Worm (Caenorhabditis elegans) whole organism, young adult: ENCODE data around the gene T22D1.17.
A peak's percentile ranks its signal among the peaks of the same experiment; 100 is the strongest.

Experiments
- B0261.1 ChIP-seq: sonication (generic microtip); optimal IDR thresholded peaks from 2 replicates; lab custom pipeline; 2016; ENCODE audit warnings: mild to moderate bottlenecking, missing genetic modification characterization, moderate library complexity, missing compliant biosample characterization
- F10E7.11 ChIP-seq: sonication (generic microtip); optimal IDR thresholded peaks from 2 replicates; lab custom pipeline; 2017; ENCODE audit warnings: mild to moderate bottlenecking, missing genetic modification characterization, moderate library complexity, missing compliant biosample characterization
- F22D6.2 ChIP-seq: sonication (generic microtip); optimal IDR thresholded peaks from 2 replicates; lab custom pipeline; 2016; ENCODE audit warnings: mild to moderate bottlenecking, missing genetic modification characterization, missing compliant biosample characterization
- F39B2.1 ChIP-seq: fragments of 200-800 bp; sonication (Bioruptor generic); IDR thresholded peaks from 2 replicates; pipeline ENCODE4 v1.3.6; 2022; ENCODE audit warnings: missing genetic modification reagents, missing genetic modification characterization, missing compliant biosample characterization
- F52B5.7 ChIP-seq: sonication (generic microtip); optimal IDR thresholded peaks from 2 replicates; lab custom pipeline; 2016; ENCODE audit warnings: mild to moderate bottlenecking, missing genetic modification characterization, missing compliant biosample characterization
- K12H6.12 ChIP-seq: fragments of 200-800 bp; sonication (Bioruptor generic); optimal IDR thresholded peaks from 2 replicates; lab custom pipeline; 2018; ENCODE audit warnings: mild to moderate bottlenecking, missing genetic modification characterization, missing compliant biosample characterization
- Y53F4B.3 ChIP-seq: fragments of 200-800 bp; sonication (Bioruptor generic); IDR thresholded peaks from 2 replicates; pipeline ENCODE4 v1.3.6; 2022; ENCODE audit warnings: missing genetic modification reagents, missing genetic modification characterization, missing compliant biosample characterization
- Y53G8AR.9 ChIP-seq: fragments of 200-800 bp; sonication (Bioruptor generic); conservative IDR thresholded peaks from 2 replicates; pipeline ENCODE4 v1.3.6; 2022; ENCODE audit warnings: missing genetic modification reagents, missing genetic modification characterization, missing compliant biosample characterization
- Y67H2A.10 ChIP-seq: fragments of 200-800 bp; sonication (Bioruptor generic); conservative IDR thresholded peaks from 2 replicates; pipeline ENCODE4 v1.3.6; 2022; ENCODE audit warnings: missing genetic modification reagents, missing genetic modification characterization, missing compliant biosample characterization
- Y79H2A.3 ChIP-seq: fragments of 200-800 bp; sonication (Bioruptor generic); conservative IDR thresholded peaks from 2 replicates; pipeline ENCODE4 v1.3.6; 2022; ENCODE audit warnings: missing genetic modification reagents, missing genetic modification characterization, missing compliant biosample characterization
- aptf-3 ChIP-seq: fragments of 200-800 bp; sonication (Bioruptor generic); IDR thresholded peaks from 2 replicates; pipeline ENCODE4 v1.3.6; 2022; ENCODE audit warnings: missing genetic modification characterization, missing compliant biosample characterization
- atf-7 ChIP-seq: sonication (generic microtip); optimal IDR thresholded peaks from 2 replicates; lab custom pipeline; 2017; ENCODE audit warnings: mild to moderate bottlenecking, missing genetic modification characterization, missing compliant biosample characterization
- bed-2 ChIP-seq: fragments of 200-800 bp; sonication (Bioruptor generic); IDR thresholded peaks from 2 replicates; pipeline ENCODE4 v1.3.6; 2022; ENCODE audit warnings: missing genetic modification reagents, missing genetic modification characterization, missing compliant biosample characterization
- cebp-1 ChIP-seq, 2 experiments: fragments of 200-800 bp in 1 of 2; sonication (Bioruptor generic) in 1 of 2; sonication (generic microtip) in 1 of 2; IDR thresholded peaks in 1 of 2; optimal IDR thresholded peaks in 1 of 2; 2 replicates each; pipeline versions ENCODE4 v1.3.6 to Lab custom; 2017 to 2022; ENCODE audit warnings: missing compliant biosample characterization in 2 of 2, missing genetic modification characterization in 2 of 2, mild to moderate bottlenecking in 1 of 2, missing genetic modification reagents in 1 of 2, moderate library complexity in 1 of 2
- cebp-2 ChIP-seq: fragments of 200-800 bp; sonication (Bioruptor generic); IDR thresholded peaks from 2 replicates; pipeline ENCODE4 v1.3.6; 2022; ENCODE audit warnings: missing genetic modification characterization, missing compliant biosample characterization
- ceh-27 ChIP-seq: fragments of 200-800 bp; sonication (Bioruptor generic); optimal IDR thresholded peaks from 2 replicates; lab custom pipeline; 2018; ENCODE audit warnings: mild to moderate bottlenecking, missing genetic modification characterization, moderate library complexity, missing compliant biosample characterization
- ceh-40 ChIP-seq: fragments of 200-800 bp; sonication (Bioruptor generic); IDR thresholded peaks from 2 replicates; pipeline ENCODE4 v1.3.6; 2022; ENCODE audit warnings: missing genetic modification characterization, missing compliant biosample characterization
- ceh-58 ChIP-seq: fragments of 200-800 bp; sonication (Bioruptor generic); IDR thresholded peaks from 2 replicates; pipeline ENCODE4 v1.3.6; 2022; ENCODE audit warnings: missing genetic modification characterization, missing compliant biosample characterization
- die-1 ChIP-seq: sonication (generic microtip); optimal IDR thresholded peaks from 2 replicates; lab custom pipeline; 2016; ENCODE audit warnings: missing genotype, mild to moderate bottlenecking, missing genetic modification characterization, missing compliant biosample characterization
- dpff-1 ChIP-seq: sonication (generic microtip); optimal IDR thresholded peaks from 2 replicates; lab custom pipeline; 2017; ENCODE audit warnings: mild to moderate bottlenecking, missing genetic modification characterization, missing compliant biosample characterization
- dpl-1 ChIP-seq: fragments of 150-350 bp; optimal IDR thresholded peaks from 2 replicates; lab custom pipeline; 2014; ENCODE audit warnings: missing biosample characterization, missing genetic modification reagents, missing genetic modification characterization
- efl-1 ChIP-seq: fragments of 150-350 bp; optimal IDR thresholded peaks from 2 replicates; lab custom pipeline; 2014; ENCODE audit warnings: missing biosample characterization, missing genetic modification reagents, missing genetic modification characterization
- egl-44 ChIP-seq: fragments of 200-800 bp; sonication (Bioruptor generic); IDR thresholded peaks from 2 replicates; pipeline ENCODE4 v1.3.6; 2022; ENCODE audit warnings: missing genetic modification reagents, missing genetic modification characterization, missing compliant biosample characterization
- egrh-3 ChIP-seq: fragments of 200-800 bp; sonication (Bioruptor generic); IDR thresholded peaks from 2 replicates; pipeline ENCODE4 v1.3.6; 2022; ENCODE audit warnings: missing genetic modification reagents, missing genetic modification characterization, missing compliant biosample characterization
- ekl-4 ChIP-seq: fragments of 200-800 bp; sonication (Bioruptor generic); IDR thresholded peaks from 2 replicates; pipeline ENCODE4 v1.3.6; 2022; ENCODE audit warnings: missing genetic modification reagents, missing genetic modification characterization, missing compliant biosample characterization
- hmg-20 ChIP-seq: fragments of 200-800 bp; sonication (Bioruptor generic); IDR thresholded peaks from 2 replicates; pipeline ENCODE4 v1.3.6; 2022; ENCODE audit warnings: missing genetic modification reagents, missing genetic modification characterization, missing compliant biosample characterization
- hsf-1 ChIP-seq: fragments of 200-800 bp; sonication (Bioruptor generic); IDR thresholded peaks from 2 replicates; pipeline ENCODE4 v1.3.6; 2022; ENCODE audit warnings: missing genetic modification reagents, missing genetic modification characterization, missing compliant biosample characterization
- lin-26 ChIP-seq: fragments of 200-800 bp; sonication (Bioruptor generic); IDR thresholded peaks from 2 replicates; pipeline ENCODE4 v1.3.6; 2022; ENCODE audit warnings: missing genetic modification reagents, missing genetic modification characterization, missing compliant biosample characterization
- lin-40 ChIP-seq: sonication (generic microtip); optimal IDR thresholded peaks from 2 replicates; lab custom pipeline; 2016; ENCODE audit warnings: missing genetic modification characterization, mild to moderate bottlenecking, missing compliant biosample characterization, missing genotype, missing genetic modification reagents
- madf-10 ChIP-seq: sonication (generic microtip); optimal IDR thresholded peaks from 2 replicates; lab custom pipeline; 2016; ENCODE audit warnings: mild to moderate bottlenecking, missing genetic modification characterization, missing compliant biosample characterization
- nfya-1 ChIP-seq: sonication (generic microtip); optimal IDR thresholded peaks from 2 replicates; lab custom pipeline; 2017; ENCODE audit warnings: antibody characterized with exemption, missing compliant biosample characterization, missing genetic modification characterization, borderline replicate concordance; ENCODE audit not compliant: insufficient read depth
- nfya-2 ChIP-seq: fragments of 200-800 bp; sonication (Bioruptor generic); IDR thresholded peaks from 2 replicates; pipeline ENCODE4 v1.3.6; 2022; ENCODE audit warnings: missing genetic modification reagents, missing genetic modification characterization, missing compliant biosample characterization
- nfyb-1 ChIP-seq: fragments of 200-800 bp; sonication (Bioruptor generic); IDR thresholded peaks from 2 replicates; pipeline ENCODE4 v1.3.6; 2022; ENCODE audit warnings: missing genetic modification reagents, missing genetic modification characterization, missing compliant biosample characterization
- nhr-80 ChIP-seq: sonication (generic microtip); optimal IDR thresholded peaks from 2 replicates; lab custom pipeline; 2016; ENCODE audit warnings: missing genetic modification characterization, missing compliant biosample characterization
- rcor-1 ChIP-seq: fragments of 200-800 bp; sonication (Bioruptor generic); IDR thresholded peaks from 2 replicates; pipeline ENCODE4 v1.3.6; 2022; ENCODE audit warnings: missing genetic modification reagents, missing genetic modification characterization, missing compliant biosample characterization
- rec-8 ChIP-seq, 2 experiments: sonication (generic microtip); optimal IDR thresholded peaks; 2 replicates each; lab custom pipeline; 2016; ENCODE audit warnings: mild to moderate bottlenecking in 2 of 2, missing genetic modification characterization in 2 of 2, missing genetic modification reagents in 2 of 2, missing genotype in 2 of 2, missing biosample characterization in 1 of 2, missing compliant biosample characterization in 1 of 2, moderate library complexity in 1 of 2
- repo-1 ChIP-seq: sonication (generic microtip); optimal IDR thresholded peaks from 2 replicates; lab custom pipeline; 2017; ENCODE audit warnings: mild to moderate bottlenecking, missing genetic modification characterization, missing compliant biosample characterization
- sea-2 ChIP-seq: fragments of 200-800 bp; sonication (Bioruptor generic); IDR thresholded peaks from 2 replicates; pipeline ENCODE4 v1.3.6; 2022; ENCODE audit warnings: missing genetic modification characterization, missing compliant biosample characterization
- tbx-9 ChIP-seq: sonication (generic microtip); optimal IDR thresholded peaks from 2 replicates; lab custom pipeline; 2016; ENCODE audit warnings: borderline replicate concordance, missing genetic modification characterization, inconsistent platforms, missing compliant biosample characterization
- zfh-2 ChIP-seq: fragments of 200-800 bp; sonication (Bioruptor generic); conservative IDR thresholded peaks from 2 replicates; pipeline ENCODE4 v1.3.6; 2022; ENCODE audit warnings: missing genetic modification reagents, missing genetic modification characterization, missing compliant biosample characterization
- zim-3 ChIP-seq: sonication (generic microtip); optimal IDR thresholded peaks from 2 replicates; lab custom pipeline; 2017; ENCODE audit warnings: mild to moderate bottlenecking, missing genetic modification characterization, moderate library complexity, missing compliant biosample characterization
- ztf-3 ChIP-seq: fragments of 200-800 bp; sonication (Bioruptor generic); optimal IDR thresholded peaks from 2 replicates; lab custom pipeline; 2018; ENCODE audit warnings: mild to moderate bottlenecking, missing genetic modification characterization, missing compliant biosample characterization
- ztf-6 ChIP-seq: fragments of 200-800 bp; sonication (Bioruptor generic); IDR thresholded peaks from 2 replicates; pipeline ENCODE4 v1.3.6; 2022; ENCODE audit warnings: missing genetic modification reagents, missing genetic modification characterization, missing compliant biosample characterization

Gene T22D1.17

DNA sequence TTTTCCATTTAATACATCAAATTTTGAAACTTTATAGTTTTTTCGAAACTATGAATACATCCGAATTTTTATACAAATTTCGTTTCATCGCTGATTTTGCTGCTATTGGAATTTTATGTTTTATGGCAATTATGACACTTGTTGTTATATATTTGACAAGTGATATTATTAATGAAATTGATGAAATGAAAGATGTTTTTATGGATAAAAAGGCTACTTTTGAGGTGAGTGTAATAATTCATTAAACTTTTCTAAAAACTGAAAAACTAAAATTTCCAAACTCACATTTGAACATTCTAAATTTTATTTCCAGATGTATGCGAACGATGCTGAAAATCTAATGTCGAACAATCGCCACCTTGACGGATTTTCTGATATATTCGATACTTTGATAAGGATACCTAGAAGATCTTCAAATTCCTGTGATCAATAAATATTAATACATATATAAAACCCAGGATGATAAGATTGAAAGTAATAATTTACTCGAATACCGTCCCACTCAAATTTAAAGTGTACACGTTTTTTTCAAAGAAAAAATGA is at the start of gene T22D1.17, which contains the start of gene T22D1.8 (continued):
- TF ChIP-seq hmg-20: no peak
- no peak for TF ChIP-seq cebp-2 (GFP tag; lab: Robert Waterston, UW)
- TF ChIP-seq F52B5.7: peak; percentile 61
- peak; percentile 62; the same call in 1 of the 2 replicates for TF ChIP-seq lin-26 (GFP tag; lab: Robert Waterston, UW)
- no peak for TF ChIP-seq F22D6.2 (tag; lab: Kevin White, UChicago)
- TF ChIP-seq rcor-1 (GFP tag; lab: Robert Waterston, UW): 0 out of 2 replicates have a peak, but pooled peaks have one; percentile 32
- no peak for TF ChIP-seq Y53F4B.3 (GFP tag; lab: Robert Waterston, UW)
- peak; percentile 71 for TF ChIP-seq nfyb-1 (GFP tag; lab: Robert Waterston, UW)
- TF ChIP-seq B0261.1 (tag; lab: Kevin White, UChicago): no peak
- no peak for TF ChIP-seq K12H6.12 (tag; lab: Kevin White, UChicago)
- no peak for TF ChIP-seq tbx-9 (tag; lab: Kevin White, UChicago)
- no peak for TF ChIP-seq ceh-27 (GFP tag; lab: Kevin White, UChicago)
- TF ChIP-seq Y67H2A.10 (GFP tag; lab: Robert Waterston, UW): no peak
- TF ChIP-seq cebp-1 (GFP tag; IDR thresholded peaks at IDR 0.05; lab: Robert Waterston, UW): no peak
- peak; percentile 39 for TF ChIP-seq cebp-1 (tag; optimal IDR thresholded peaks at IDR 0.05; lab: Kevin White, UChicago)
- no peak for TF ChIP-seq dpl-1 (GFP tag; lab: Kevin White, UChicago)
- TF ChIP-seq F39B2.1 (GFP tag; lab: Robert Waterston, UW): peak; percentile 61; the same call in 1 of the 2 replicates
- no peak for TF ChIP-seq ceh-58 (GFP tag; lab: Robert Waterston, UW)
- TF ChIP-seq rec-8 (tag; optimal IDR thresholded peaks at IDR 0.05; lab: Kevin White, UChicago): no peak
- no peak for TF ChIP-seq nfya-1 (tag; lab: Kevin White, UChicago)
- no peak for TF ChIP-seq egl-44 (GFP tag; lab: Robert Waterston, UW)
- no peak for TF ChIP-seq repo-1 (tag; lab: Kevin White, UChicago)
- no peak for TF ChIP-seq F10E7.11 (tag; lab: Kevin White, UChicago)
- no peak for TF ChIP-seq Y79H2A.3
- no peak for TF ChIP-seq zim-3 (tag; lab: Kevin White, UChicago)
- TF ChIP-seq die-1 (tag; lab: Kevin White, UChicago): peak; percentile 21
- no peak for TF ChIP-seq dpff-1 (tag; lab: Kevin White, UChicago)
- TF ChIP-seq atf-7: peak; percentile 9
- no peak for TF ChIP-seq lin-40
- no peak for TF ChIP-seq madf-10

DNA sequence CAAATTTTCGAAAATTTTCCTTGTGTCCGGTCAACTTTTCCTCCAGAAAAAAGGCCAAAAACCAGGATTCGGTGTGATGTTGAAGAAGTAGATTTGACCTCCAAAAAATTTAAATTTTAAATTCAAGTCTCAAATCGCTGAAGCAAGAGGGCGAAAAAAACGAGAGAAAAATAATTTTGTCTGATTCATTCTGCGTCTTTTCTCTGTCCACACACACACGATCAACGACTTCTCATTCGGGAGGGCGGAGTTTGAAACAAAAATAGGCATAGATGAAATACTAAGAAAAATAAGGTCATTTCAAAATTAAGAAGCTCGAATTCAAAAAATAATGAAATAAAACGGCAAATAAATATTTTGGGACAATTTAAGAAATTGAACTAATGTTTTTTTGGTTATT is 46.5 kb upstream of the T22D1.17 start, which contains the start of gene R13H7.2:
R13H7.2 (minus strand) TSS at position 101 of the 400 bp plus-strand sequence.
- TF ChIP-seq nfya-2 (no peak), nhr-80 (tag; lab: Kevin White, UChicago) (no peak), Y53G8AR.9 (GFP tag; lab: Robert Waterston, UW) (no peak)

DNA sequence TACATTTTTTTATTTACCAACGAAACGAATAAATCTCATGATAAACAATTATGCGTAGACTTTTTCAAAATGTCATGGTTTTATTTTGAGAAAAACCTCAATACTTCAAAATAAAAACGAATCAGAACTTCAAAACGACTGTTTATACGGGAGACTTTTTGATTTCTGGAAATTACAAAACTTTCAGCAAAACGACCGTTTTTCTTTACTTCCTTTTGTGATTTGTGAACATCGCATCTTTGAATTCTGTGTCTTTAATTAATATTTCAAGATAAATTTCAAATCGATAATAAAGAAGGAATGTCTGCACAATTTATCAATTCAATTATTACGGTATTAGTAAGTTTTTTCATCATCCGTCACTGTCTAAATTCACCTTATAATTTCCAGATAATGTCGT is 38.0 kb upstream of the T22D1.17 start, which contains the start of gene srx-20:
srx-20 (plus strand) TSS at position 301 of the 400 bp plus-strand sequence.
- no peak for TF ChIP-seq ztf-6 (GFP tag; lab: Robert Waterston, UW)
- no peak for TF ChIP-seq zfh-2
- TF ChIP-seq ztf-3 (GFP tag; lab: Kevin White, UChicago): no peak
- TF ChIP-seq madf-10: no peak
- no peak for TF ChIP-seq sea-2
- no peak for TF ChIP-seq ceh-58 (GFP tag; lab: Robert Waterston, UW)
- TF ChIP-seq Y53G8AR.9 (GFP tag; lab: Robert Waterston, UW): no peak
- TF ChIP-seq B0261.1 (tag; lab: Kevin White, UChicago): no peak
- TF ChIP-seq ceh-40: no peak
- TF ChIP-seq ekl-4 (GFP tag; lab: Robert Waterston, UW): no peak
- TF ChIP-seq hsf-1 (GFP tag; lab: Robert Waterston, UW): no peak
- TF ChIP-seq bed-2 (GFP tag; lab: Robert Waterston, UW): no peak
- TF ChIP-seq aptf-3 (GFP tag; lab: Robert Waterston, UW): no peak
- no peak for TF ChIP-seq Y53F4B.3 (GFP tag; lab: Robert Waterston, UW)
- TF ChIP-seq egrh-3 (GFP tag; lab: Robert Waterston, UW): no peak
- TF ChIP-seq efl-1 (GFP tag; lab: Kevin White, UChicago): no peak
